Worm (Caenorhabditis elegans): ENCODE data around the gene D2096.11.

D2096.11 gene

ce11 chrIV:8394105-8394504 lies at the start of gene D2096.11:
D2096.11 (minus strand) TSS chrIV:8394205.
- TF ChIP-seq nhr-11 (tag; optimal IDR thresholded peaks at IDR 0.05), result no peak
- TF ChIP-seq unc-55 (GFP tag; optimal IDR thresholded peaks at IDR 0.05), result no peak
- TF ChIP-seq nhr-23 (tag; optimal IDR thresholded peaks at IDR 0.05), result no peak
- TF ChIP-seq fos-1 (tag; optimal IDR thresholded peaks at IDR 0.05), result no peak
- TF ChIP-seq gmeb-1 (tag; optimal IDR thresholded peaks at IDR 0.05), result no peak

DNA sequence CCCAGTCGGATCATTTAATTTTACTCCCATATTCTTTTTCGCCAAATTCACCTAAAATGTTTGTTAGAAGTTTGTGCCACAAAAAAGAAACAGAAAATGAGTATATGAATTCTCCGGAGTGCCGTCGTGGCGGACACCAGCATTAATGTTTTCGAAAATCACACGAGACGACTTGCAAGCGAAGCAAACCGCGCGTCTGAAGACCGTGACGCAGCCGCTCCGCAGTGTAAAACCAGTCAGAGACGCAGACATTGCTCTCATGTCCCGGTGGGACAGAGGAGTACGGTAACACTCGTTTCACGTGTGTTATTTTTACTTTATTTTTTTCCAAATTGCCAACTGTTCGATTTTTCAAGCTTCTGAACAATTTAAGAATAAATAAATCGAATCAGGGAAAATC lies 38.7 kb upstream of the D2096.11 start, which contains the start of the genes T26A8.4 and pdtf-1:
Gene T26A8.4 (minus strand): TSS at position 185 of the 400 bp plus-strand sequence.
Gene pdtf-1 (plus strand): TSS at position 330 of the 400 bp plus-strand sequence.
- TF ChIP-seq ztf-1 (GFP tag; conservative IDR thresholded peaks at IDR 0.05), result no peak
- TF ChIP-seq lin-11 (tag; optimal IDR thresholded peaks at IDR 0.05), result peak; percentile 98
- no peak for TF ChIP-seq ztf-11 (tag; optimal IDR thresholded peaks at IDR 0.05)
- TF ChIP-seq elt-1 (tag; optimal IDR thresholded peaks at IDR 0.05), result no peak
- TF ChIP-seq ZK546.5 (tag; optimal IDR thresholded peaks at IDR 0.05), result peak; percentile 87
- TF ChIP-seq nhr-237 (tag; optimal IDR thresholded peaks at IDR 0.05), result peak; percentile 45
- TF ChIP-seq dmd-4 (tag; optimal IDR thresholded peaks at IDR 0.05), result no peak
- peak; percentile 91 for TF ChIP-seq fos-1 (tag; optimal IDR thresholded peaks at IDR 0.05)
- peak; percentile 96 for TF ChIP-seq sem-4 (tag; optimal IDR thresholded peaks at IDR 0.05)
- peak; percentile 97 for TF ChIP-seq crh-2 (tag; optimal IDR thresholded peaks at IDR 0.05)
- TF ChIP-seq unc-62 (GFP tag; optimal IDR thresholded peaks at IDR 0.05), result peak; percentile 43
- TF ChIP-seq sma-9 (GFP tag; optimal IDR thresholded peaks at IDR 0.05), result peak; percentile 93
- no peak for TF ChIP-seq sma-9 (tag; optimal IDR thresholded peaks at IDR 0.05)
- TF ChIP-seq aly-2 (tag; optimal IDR thresholded peaks at IDR 0.05), result no peak
- peak; percentile 71 for TF ChIP-seq nhr-10 (tag; optimal IDR thresholded peaks at IDR 0.05)
- no peak for TF ChIP-seq nhr-12 (tag; optimal IDR thresholded peaks at IDR 0.05)
- TF ChIP-seq nhr-25 (tag; optimal IDR thresholded peaks at IDR 0.05), result peak; percentile 96
- peak; percentile 95 for TF ChIP-seq lin-13 (GFP tag; optimal IDR thresholded peaks at IDR 0.05)
- TF ChIP-seq mab-5 (tag; optimal IDR thresholded peaks at IDR 0.05), result peak; percentile 82
- TF ChIP-seq gmeb-1 (tag; optimal IDR thresholded peaks at IDR 0.05), result peak; percentile 88
- peak; percentile 65 for TF ChIP-seq lin-39 (tag; optimal IDR thresholded peaks at IDR 0.05)
- TF ChIP-seq peb-1 (tag; optimal IDR thresholded peaks at IDR 0.05), result no peak
- TF ChIP-seq F13H6.1 (tag; optimal IDR thresholded peaks at IDR 0.05), result peak; percentile 88
- no peak for TF ChIP-seq elt-3 (tag; optimal IDR thresholded peaks at IDR 0.05)
- peak; percentile 99 for TF ChIP-seq unc-55 (GFP tag; optimal IDR thresholded peaks at IDR 0.05)
- peak; percentile 87 for TF ChIP-seq ceh-16 (tag; optimal IDR thresholded peaks at IDR 0.05)
- TF ChIP-seq skn-1 (tag; optimal IDR thresholded peaks at IDR 0.05), result no peak
- TF ChIP-seq nhr-21 (tag; optimal IDR thresholded peaks at IDR 0.05), result peak; percentile 96
- peak; percentile 90 for TF ChIP-seq ceh-82 (tag; optimal IDR thresholded peaks at IDR 0.05)
- TF ChIP-seq ztf-4 (tag; optimal IDR thresholded peaks at IDR 0.05), result peak; percentile 93
- TF ChIP-seq blmp-1 (tag; optimal IDR thresholded peaks at IDR 0.05; ENCODE audit: insufficient read depth), result peak; percentile 79
- TF ChIP-seq sma-3 (GFP tag; optimal IDR thresholded peaks at IDR 0.05), result peak; percentile 94
- TF ChIP-seq nhr-77 (tag; optimal IDR thresholded peaks at IDR 0.05), result peak; percentile 39
- peak; percentile 42 for TF ChIP-seq R02D3.7 (tag; optimal IDR thresholded peaks at IDR 0.05)
- no peak for TF ChIP-seq alr-1 (tag; optimal IDR thresholded peaks at IDR 0.05)
- peak; percentile 81 to 94 for TF ChIP-seq mdl-1 (tag; optimal IDR thresholded peaks at IDR 0.05)
- TF ChIP-seq C34F6.9 (tag; optimal IDR thresholded peaks at IDR 0.05), result peak; percentile 98
- peak; percentile 98 to 100 for TF ChIP-seq lsy-2 (tag; optimal IDR thresholded peaks at IDR 0.05)
- TF ChIP-seq zag-1 (tag; optimal IDR thresholded peaks at IDR 0.05), result peak; percentile 87
- no peak for TF ChIP-seq mbf-1 (tag; optimal IDR thresholded peaks at IDR 0.05)
- TF ChIP-seq snpc-4 (tag; optimal IDR thresholded peaks at IDR 0.05), result peak; percentile 94
- TF ChIP-seq nhr-11 (tag; optimal IDR thresholded peaks at IDR 0.05), result no peak
- TF ChIP-seq nhr-23 (tag; optimal IDR thresholded peaks at IDR 0.05), result no peak
- TF ChIP-seq nhr-129 (tag; optimal IDR thresholded peaks at IDR 0.05), result peak; percentile 96
- peak; percentile 91 for TF ChIP-seq ama-1 (optimal IDR thresholded peaks at IDR 0.05)
- TF ChIP-seq egl-27 (tag; optimal IDR thresholded peaks at IDR 0.05), result peak; percentile 80
- peak; percentile 83 for TF ChIP-seq Y55F3AM.14 (GFP tag; optimal IDR thresholded peaks at IDR 0.05)
- TF ChIP-seq unc-39 (tag; optimal IDR thresholded peaks at IDR 0.05), result no peak
- TF ChIP-seq nhr-6 (tag; optimal IDR thresholded peaks at IDR 0.05), result peak; percentile 89

All from whole organism, L2 larva.